Worm (Caenorhabditis elegans) whole organism, L2 larva: Measurements from ENCODE around the gene R04B5.1.

Experiments
- F13H6.1 ChIP-seq: sonication (generic microtip); optimal IDR thresholded peaks from 2 replicates; lab custom pipeline; 2016; ENCODE audit warnings: missing genetic modification characterization, missing compliant biosample characterization
- R02D3.7 ChIP-seq: fragments of 150-350 bp; optimal IDR thresholded peaks from 2 replicates; lab custom pipeline; 2014; ENCODE audit warnings: missing biosample characterization, missing genetic modification characterization
- alr-1 ChIP-seq: fragments of 150-350 bp; optimal IDR thresholded peaks from 2 replicates; lab custom pipeline; 2014; ENCODE audit warnings: missing biosample characterization, missing genetic modification characterization
- aly-2 ChIP-seq: fragments of 150-350 bp; optimal IDR thresholded peaks from 2 replicates; lab custom pipeline; 2014; ENCODE audit warnings: missing biosample characterization, missing genetic modification characterization
- ama-1 ChIP-seq: fragments of 150-350 bp; optimal IDR thresholded peaks from 2 replicates; lab custom pipeline; 2018; ENCODE audit warnings: inconsistent platforms
- crh-2 ChIP-seq: sonication (generic microtip); optimal IDR thresholded peaks from 2 replicates; lab custom pipeline; 2017; ENCODE audit warnings: missing biosample characterization, missing genetic modification characterization
- dmd-4 ChIP-seq: sonication (generic microtip); optimal IDR thresholded peaks from 2 replicates; lab custom pipeline; 2017; ENCODE audit warnings: missing biosample characterization, missing genetic modification characterization
- egl-27 ChIP-seq: sonication (generic microtip); optimal IDR thresholded peaks from 3 replicates; lab custom pipeline; 2017; ENCODE audit warnings: missing biosample characterization, missing genetic modification reagents, missing genetic modification characterization
- elt-1 ChIP-seq: fragments of 150-350 bp; optimal IDR thresholded peaks from 2 replicates; lab custom pipeline; 2014; ENCODE audit warnings: missing biosample characterization, missing genetic modification characterization
- elt-3 ChIP-seq: sonication (generic microtip); optimal IDR thresholded peaks from 2 replicates; lab custom pipeline; 2017; ENCODE audit warnings: missing biosample characterization, missing genetic modification characterization
- fos-1 ChIP-seq: fragments of 150-350 bp; optimal IDR thresholded peaks from 2 replicates; lab custom pipeline; 2014; ENCODE audit warnings: missing biosample characterization, missing genetic modification characterization
- gmeb-1 ChIP-seq: fragments of 150-350 bp; optimal IDR thresholded peaks from 2 replicates; lab custom pipeline; 2014; ENCODE audit warnings: missing biosample characterization, missing genetic modification characterization
- lin-11 ChIP-seq: fragments of 150-350 bp; sonication (generic microtip); optimal IDR thresholded peaks from 2 replicates; lab custom pipeline; 2014; ENCODE audit warnings: missing biosample characterization, missing genetic modification characterization, inconsistent platforms, mixed read lengths
- lin-13 ChIP-seq: fragments of 150-350 bp; optimal IDR thresholded peaks from 2 replicates; lab custom pipeline; 2014; ENCODE audit warnings: missing biosample characterization, missing genetic modification reagents, missing genetic modification characterization
- lsy-2 ChIP-seq, 2 experiments: fragments of 150-350 bp in 1 of 2; sonication (generic microtip) in 1 of 2; optimal IDR thresholded peaks; 2 replicates each; lab custom pipeline; 2014 to 2017; ENCODE audit warnings: missing biosample characterization in 2 of 2, missing genetic modification characterization in 2 of 2
- mab-5 ChIP-seq: fragments of 150-350 bp; optimal IDR thresholded peaks from 2 replicates; lab custom pipeline; 2014; ENCODE audit warnings: missing biosample characterization, missing genetic modification characterization
- mbf-1 ChIP-seq: sonication (generic microtip); optimal IDR thresholded peaks from 2 replicates; lab custom pipeline; 2017; ENCODE audit warnings: missing biosample characterization, missing genetic modification characterization
- mdl-1 ChIP-seq, 2 experiments: fragments of 150-350 bp in 1 of 2; sonication (generic microtip) in 1 of 2; optimal IDR thresholded peaks; 2 replicates each; lab custom pipeline; 2017; ENCODE audit warnings: missing biosample characterization in 2 of 2, missing genetic modification characterization in 2 of 2
- nhr-10 ChIP-seq: sonication (generic microtip); optimal IDR thresholded peaks from 2 replicates; lab custom pipeline; 2017; ENCODE audit warnings: missing biosample characterization, missing genetic modification characterization
- nhr-11 ChIP-seq: fragments of 150-350 bp; optimal IDR thresholded peaks from 2 replicates; lab custom pipeline; 2014; ENCODE audit warnings: missing biosample characterization, missing genetic modification characterization
- nhr-12 ChIP-seq: fragments of 150-350 bp; optimal IDR thresholded peaks from 2 replicates; lab custom pipeline; 2014; ENCODE audit warnings: missing biosample characterization, missing genetic modification characterization
- nhr-129 ChIP-seq: fragments of 150-350 bp; optimal IDR thresholded peaks from 2 replicates; lab custom pipeline; 2014; ENCODE audit warnings: missing biosample characterization, missing genetic modification characterization
- nhr-21 ChIP-seq: fragments of 150-350 bp; optimal IDR thresholded peaks from 2 replicates; lab custom pipeline; 2014; ENCODE audit warnings: missing biosample characterization, missing genetic modification characterization
- nhr-23 ChIP-seq: fragments of 150-350 bp; optimal IDR thresholded peaks from 2 replicates; lab custom pipeline; 2014; ENCODE audit warnings: missing biosample characterization, missing genetic modification reagents, missing genetic modification characterization
- nhr-6 ChIP-seq: fragments of 150-350 bp; optimal IDR thresholded peaks from 2 replicates; lab custom pipeline; 2014; ENCODE audit warnings: missing biosample characterization, missing genetic modification characterization
- nhr-77 ChIP-seq: fragments of 150-350 bp; optimal IDR thresholded peaks from 2 replicates; lab custom pipeline; 2014; ENCODE audit warnings: missing biosample characterization, missing genetic modification characterization
- peb-1 ChIP-seq: fragments of 150-350 bp; optimal IDR thresholded peaks from 2 replicates; lab custom pipeline; 2014; ENCODE audit warnings: missing biosample characterization, missing genetic modification characterization
- sem-4 ChIP-seq: fragments of 150-350 bp; optimal IDR thresholded peaks from 2 replicates; lab custom pipeline; 2014; ENCODE audit warnings: missing biosample characterization, missing genetic modification reagents, missing genetic modification characterization
- sma-3 ChIP-seq: sonication (generic microtip); optimal IDR thresholded peaks from 2 replicates; lab custom pipeline; 2016; ENCODE audit warnings: missing genetic modification reagents, missing genetic modification characterization, missing compliant biosample characterization
- sma-9 ChIP-seq, 2 experiments: fragments of 150-350 bp in 1 of 2; sonication (generic microtip) in 1 of 2; optimal IDR thresholded peaks; 2 replicates each; lab custom pipeline; 2014 to 2016; ENCODE audit warnings: missing genetic modification characterization in 2 of 2, mild to moderate bottlenecking in 1 of 2, missing biosample characterization in 1 of 2, missing compliant biosample characterization in 1 of 2, missing genetic modification reagents in 1 of 2, moderate library complexity in 1 of 2
- snpc-4 ChIP-seq: fragments of 150-350 bp; optimal IDR thresholded peaks from 2 replicates; lab custom pipeline; 2014; ENCODE audit warnings: missing biosample characterization, missing genetic modification characterization
- unc-55 ChIP-seq: fragments of 150-350 bp; sonication (generic microtip); optimal IDR thresholded peaks from 3 replicates; lab custom pipeline; 2014; ENCODE audit warnings: missing biosample characterization, missing genetic modification reagents, missing genetic modification characterization
- ztf-1 ChIP-seq: fragments of 200-800 bp; sonication (Bioruptor generic); conservative IDR thresholded peaks from 2 replicates; pipeline ENCODE4 v1.3.6; 2022; ENCODE audit warnings: missing genetic modification characterization, missing compliant biosample characterization
- ztf-11 ChIP-seq: sonication (generic microtip); optimal IDR thresholded peaks from 2 replicates; lab custom pipeline; 2017; ENCODE audit warnings: missing biosample characterization, missing genetic modification characterization
- ztf-4 ChIP-seq: fragments of 150-350 bp; optimal IDR thresholded peaks from 2 replicates; lab custom pipeline; 2014; ENCODE audit warnings: missing biosample characterization, missing genetic modification characterization

Gene R04B5.1

DNA sequence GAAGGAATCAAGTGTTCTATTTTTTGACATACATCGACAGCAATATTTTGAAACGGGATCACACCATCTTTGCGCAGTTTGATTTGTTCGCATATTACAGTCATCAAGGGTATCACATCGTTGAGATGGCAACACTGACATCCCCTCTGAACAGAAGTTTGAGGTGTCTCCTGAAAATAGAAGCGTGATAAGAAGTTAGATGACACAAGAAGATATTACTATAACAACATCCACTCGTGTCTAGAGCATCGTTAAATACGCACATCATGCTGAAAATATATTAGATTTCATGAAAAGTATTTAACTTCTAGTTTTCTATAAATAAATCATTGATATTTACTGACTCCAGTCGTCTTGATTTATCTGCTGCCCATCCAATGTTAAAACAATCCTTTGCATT, 5.4 kb downstream of the R04B5.1 start:
- TF ChIP-seq elt-1 (tag; lab: Kevin White, UChicago) (no peak), nhr-21 (no peak), nhr-12 (tag; lab: Kevin White, UChicago) (no peak), F13H6.1 (tag; lab: Kevin White, UChicago) (no peak), snpc-4 (tag; lab: Kevin White, UChicago) (no peak), elt-3 (tag; lab: Kevin White, UChicago) (no peak), fos-1 (no peak), mdl-1 (tag; optimal IDR thresholded peaks at IDR 0.05; lab: Kevin White, UChicago) (no peak), nhr-129 (no peak), dmd-4 (tag; lab: Kevin White, UChicago) (no peak), R02D3.7 (tag; lab: Kevin White, UChicago) (no peak), nhr-23 (tag; lab: Kevin White, UChicago) (no peak), sma-3 (GFP tag; lab: Kevin White, UChicago) (no peak), aly-2 (tag; lab: Kevin White, UChicago) (no peak), unc-55 (GFP tag; lab: Kevin White, UChicago) (no peak), crh-2 (tag; lab: Kevin White, UChicago) (no peak), nhr-10 (tag; lab: Kevin White, UChicago) (no peak), gmeb-1 (no peak), ztf-4 (tag; lab: Kevin White, UChicago) (no peak), mab-5 (tag; lab: Kevin White, UChicago) (no peak)

DNA sequence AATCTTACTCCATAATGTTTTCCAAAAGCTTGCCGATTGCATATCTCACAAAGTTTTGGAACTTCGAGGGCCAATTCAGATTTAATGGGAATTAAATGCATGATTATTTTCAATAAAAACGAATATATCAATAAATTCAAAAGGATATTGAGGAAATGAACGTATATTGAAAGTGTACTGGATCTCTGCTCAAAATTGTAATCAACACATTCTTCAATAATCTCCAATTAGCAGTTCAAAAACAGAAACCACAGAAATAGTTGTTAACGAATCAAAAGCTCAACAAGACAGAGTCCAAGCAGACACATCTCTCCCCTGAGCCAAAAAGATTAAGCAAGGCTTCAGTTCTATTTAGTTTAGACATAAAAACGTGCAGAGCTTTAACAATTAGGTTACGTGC, 7.6 kb downstream of the R04B5.1 start, which contains the start of gene nhr-192:
Gene nhr-192, minus strand, starts transcription at position 101 of the 400 bp plus-strand sequence.
- no peak for TF ChIP-seq ama-1 (lab: Kevin White, UChicago)
- no peak for TF ChIP-seq ztf-1
- no peak for TF ChIP-seq R02D3.7 (tag; lab: Kevin White, UChicago)
- TF ChIP-seq ztf-11 (tag; lab: Kevin White, UChicago) = no peak
- no peak for TF ChIP-seq peb-1
- TF ChIP-seq lin-13 (GFP tag; lab: Kevin White, UChicago) = no peak

DNA sequence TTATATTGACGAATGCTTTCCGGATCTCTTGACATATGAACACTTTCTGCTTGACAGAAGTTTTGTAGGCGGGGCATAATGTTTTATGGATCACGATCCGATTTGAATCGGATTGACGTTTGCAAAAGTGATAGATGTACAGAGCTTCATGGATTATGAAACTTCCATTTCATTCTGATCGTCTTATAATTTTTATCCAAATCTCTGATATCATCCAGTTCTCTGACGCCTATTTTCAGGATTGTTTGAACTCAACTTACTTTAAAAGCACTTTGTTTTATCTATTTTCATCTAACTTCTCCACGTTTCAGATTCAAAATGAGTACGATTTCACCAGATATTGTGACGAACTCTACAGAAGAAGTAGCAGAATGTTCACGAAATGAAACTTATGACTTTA, 11.4 kb downstream of the R04B5.1 start, which contains the start of gene npr-39:
Gene npr-39, plus strand, starts transcription at position 301 of the 400 bp plus-strand sequence.
- no peak for TF ChIP-seq mdl-1 (tag; optimal IDR thresholded peaks at IDR 0.05; lab: Kevin White, UChicago)
- TF ChIP-seq lsy-2 (tag; optimal IDR thresholded peaks at IDR 0.05; lab: Kevin White, UChicago) = no peak
- TF ChIP-seq alr-1 (tag; lab: Kevin White, UChicago) = no peak
- TF ChIP-seq elt-1 (tag; lab: Kevin White, UChicago) = no peak
- TF ChIP-seq snpc-4 (tag; lab: Kevin White, UChicago) = no peak
- TF ChIP-seq mbf-1 (tag; lab: Kevin White, UChicago) = no peak
- TF ChIP-seq nhr-11 (tag; lab: Kevin White, UChicago) = no peak
- TF ChIP-seq nhr-77 = no peak
- no peak for TF ChIP-seq elt-3 (tag; lab: Kevin White, UChicago)
- TF ChIP-seq nhr-6 = no peak
- no peak for TF ChIP-seq ztf-11 (tag; lab: Kevin White, UChicago)
- no peak for TF ChIP-seq gmeb-1
- TF ChIP-seq egl-27 (tag; lab: Kevin White, UChicago) = no peak

DNA sequence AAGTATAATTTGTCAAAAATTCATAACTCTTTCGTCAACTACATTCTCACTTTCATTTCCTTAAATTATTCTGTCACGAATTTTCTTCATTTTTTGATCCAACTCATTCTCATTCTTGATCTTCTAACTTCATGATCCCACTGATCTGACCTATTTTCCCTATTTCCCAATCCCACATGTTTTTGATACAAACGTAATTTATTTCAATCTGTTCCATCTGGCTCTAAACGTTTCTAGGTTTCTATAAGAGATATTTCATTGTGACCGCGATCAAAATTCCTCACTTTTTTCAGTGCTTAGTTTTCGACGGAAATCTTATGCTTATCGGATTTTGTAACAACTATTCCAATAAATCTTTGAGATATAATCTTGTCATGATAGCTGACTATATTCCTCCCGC, 12.5 kb downstream of the R04B5.1 start:
- TF ChIP-seq elt-1 (tag; lab: Kevin White, UChicago) = no peak
- no peak for TF ChIP-seq F13H6.1 (tag; lab: Kevin White, UChicago)
- no peak for TF ChIP-seq mab-5 (tag; lab: Kevin White, UChicago)
- no peak for TF ChIP-seq sma-3 (GFP tag; lab: Kevin White, UChicago)
- no peak for TF ChIP-seq sma-9 (GFP tag; optimal IDR thresholded peaks at IDR 0.05; lab: Kevin White, UChicago)
- no peak for TF ChIP-seq sma-9 (tag; optimal IDR thresholded peaks at IDR 0.05; lab: Kevin White, UChicago)
- TF ChIP-seq crh-2 (tag; lab: Kevin White, UChicago) = no peak
- no peak for TF ChIP-seq sem-4 (tag; lab: Kevin White, UChicago)
- TF ChIP-seq unc-55 (GFP tag; lab: Kevin White, UChicago) = no peak
- TF ChIP-seq, all 48 proteins: peak for 0

DNA sequence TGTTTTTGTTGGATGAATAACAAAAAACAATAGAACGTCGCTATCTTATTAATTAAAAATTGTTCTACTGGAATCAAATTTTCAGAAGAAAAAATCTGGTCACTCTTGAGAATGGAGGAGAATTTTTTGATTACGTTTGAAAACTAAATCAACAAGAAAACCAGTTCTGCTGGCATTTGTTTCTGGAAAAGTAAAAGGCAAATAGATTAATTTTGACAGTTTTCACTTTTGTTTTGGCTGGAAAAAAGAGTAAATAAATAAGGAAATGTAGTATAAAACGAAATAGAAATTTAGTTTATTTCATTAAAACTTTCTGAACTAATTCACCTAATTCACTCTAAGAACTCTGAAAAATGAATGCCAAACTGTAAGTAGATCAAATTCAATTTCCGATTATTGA, 13.9 kb downstream of the R04B5.1 start, which contains the start of gene fipr-13:
Gene fipr-13, plus strand, starts transcription at position 301 of the 400 bp plus-strand sequence.
- TF ChIP-seq aly-2 (tag; lab: Kevin White, UChicago) = no peak
- TF ChIP-seq ztf-11 (tag; lab: Kevin White, UChicago) = no peak
- TF ChIP-seq mdl-1 (tag; optimal IDR thresholded peaks at IDR 0.05; lab: Kevin White, UChicago) = no peak
- no peak for TF ChIP-seq lin-11
- TF ChIP-seq nhr-6 = no peak
- no peak for TF ChIP-seq unc-55 (GFP tag; lab: Kevin White, UChicago)
